Fruit fly (Drosophila melanogaster): ENCODE results near the gene Ugt303A1.

Gene Ugt303A1

DNA sequence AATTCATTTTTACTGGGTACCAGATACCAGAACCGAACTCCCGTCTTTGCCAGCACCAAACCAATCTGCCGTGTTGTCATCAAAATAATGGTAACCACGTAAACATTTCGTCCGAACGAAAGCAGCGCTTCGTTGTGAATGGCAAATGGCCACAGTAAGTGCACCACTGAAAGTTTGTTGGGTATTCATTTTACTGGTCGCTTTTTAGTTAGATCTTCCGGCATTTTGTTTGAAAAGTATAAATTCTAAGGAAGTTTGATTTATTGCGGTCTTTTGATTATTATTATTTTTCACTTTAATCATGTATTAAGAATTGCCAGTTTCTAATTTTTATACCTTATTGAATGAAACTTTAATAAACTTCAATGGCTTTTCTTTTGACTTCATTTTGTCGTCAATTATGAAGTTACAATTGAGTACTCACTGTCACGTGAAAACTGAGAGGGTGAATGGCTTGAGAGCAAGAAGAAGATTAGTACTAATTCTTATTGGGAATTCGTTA lies 39.2 kb downstream of the Ugt303A1 start, which contains the start of gene ZnT86D (continued):
- TF ChIP-seq bigmax (GFP tag; optimal IDR thresholded peaks at IDR 0.05) (peak; percentile 13), CG30020 (tag; optimal IDR thresholded peaks at IDR 0.05) (peak; percentile 47), Oaz (GFP tag; IDR thresholded peaks at IDR 0.05) (no peak), CG9817 (tag; optimal IDR thresholded peaks at IDR 0.05) (peak; percentile 64), fu2 (GFP tag; optimal IDR thresholded peaks at IDR 0.05) (peak; percentile 42), CG15479 (GFP tag; optimal IDR thresholded peaks at IDR 0.05) (no peak), CG18262 (tag; optimal IDR thresholded peaks at IDR 0.05) (peak; percentile 69), Atf-2 (GFP tag; optimal IDR thresholded peaks at IDR 0.05) (peak; percentile 5), cas (GFP tag; IDR thresholded peaks at IDR 0.05) (no peak), Mrtf (GFP tag; IDR thresholded peaks at IDR 0.05) (peak; percentile 60; the same call in 2 of the 3 replicates), Sry-β (GFP tag; optimal IDR thresholded peaks at IDR 0.05) (peak; percentile 71), lmd (GFP tag; IDR thresholded peaks at IDR 0.05) (peak; percentile 56; the same call in 1 of the 2 replicates), hkb (optimal IDR thresholded peaks at IDR 0.05) (no peak), hkb (GFP tag; IDR thresholded peaks at IDR 0.05) (0 out of 2 replicates have a peak, but pooled peaks have one; percentile 6), row (GFP tag; IDR thresholded peaks at IDR 0.05) (peak; percentile 98), CTCF (GFP tag; optimal IDR thresholded peaks at IDR 0.05) (no peak), CG18764 (GFP tag; optimal IDR thresholded peaks at IDR 0.05) (no peak), slp2 (GFP tag; optimal IDR thresholded peaks at IDR 0.05) (peak; percentile 35), CG1647 (GFP tag; optimal IDR thresholded peaks at IDR 0.05) (peak; percentile 22), CG14860 (GFP tag; IDR thresholded peaks at IDR 0.05; ENCODE audit: partially characterized antibody) (no peak), repo (GFP tag; optimal IDR thresholded peaks at IDR 0.05) (no peak), amos (GFP tag; IDR thresholded peaks at IDR 0.05; ENCODE audit: partially characterized antibody) (no peak; the same call in 1 of the 2 replicates), bbx (GFP tag; IDR thresholded peaks at IDR 0.05; ENCODE audit: partially characterized antibody) (no peak; the same call in 1 of the 2 replicates), oc (tag; optimal IDR thresholded peaks at IDR 0.05) (no peak), CG10321 (GFP tag; IDR thresholded peaks at IDR 0.05) (peak; percentile 80), CG11247 (GFP tag; IDR thresholded peaks at IDR 0.05) (no peak), Ssrp (tag; optimal IDR thresholded peaks at IDR 0.05) (peak; percentile 36), HLH4C (GFP tag; IDR thresholded peaks at IDR 0.05; ENCODE audit: partially characterized antibody) (no peak), CG9215 (GFP tag; IDR thresholded peaks at IDR 0.05) (peak; percentile 73), knrl (GFP tag; IDR thresholded peaks at IDR 0.05; ENCODE audit: partially characterized antibody) (no peak), NC2β (GFP tag; optimal IDR thresholded peaks at IDR 0.05) (peak; percentile 68), CG12104 (GFP tag; optimal IDR thresholded peaks at IDR 0.05) (peak; percentile 20), tio (GFP tag; optimal IDR thresholded peaks at IDR 0.05) (no peak), Awh (GFP tag; IDR thresholded peaks at IDR 0.05) (no peak), Poxn (GFP tag; IDR thresholded peaks at IDR 0.05) (no peak), abd-A (tag; optimal IDR thresholded peaks at IDR 0.05) (no peak), CG8924 (tag; optimal IDR thresholded peaks at IDR 0.05) (peak; percentile 69), Rx (GFP tag; IDR thresholded peaks at IDR 0.05) (no peak), fru (optimal IDR thresholded peaks at IDR 0.05) (no peak), CG2712 (tag; optimal IDR thresholded peaks at IDR 0.05) (peak; percentile 78), CG6791 (GFP tag; IDR thresholded peaks at IDR 0.05; ENCODE audit: partially characterized antibody) (no peak), Ravus (GFP tag; IDR thresholded peaks at IDR 0.05) (no peak), CG4328 (GFP tag; optimal IDR thresholded peaks at IDR 0.05) (peak; percentile 59), CkIIα-i1 (GFP tag; IDR thresholded peaks at IDR 0.05) (no peak), B-H2 (GFP tag; optimal IDR thresholded peaks at IDR 0.05) (peak; percentile 70), mirr (GFP tag; optimal IDR thresholded peaks at IDR 0.05) (peak; percentile 10), NFAT (GFP tag; IDR thresholded peaks at IDR 0.05) (no peak), trh (GFP tag; optimal IDR thresholded peaks at IDR 0.05) (no peak), wek (GFP tag; optimal IDR thresholded peaks at IDR 0.05) (no peak), CG17186 (GFP tag; optimal IDR thresholded peaks at IDR 0.05) (no peak), Neu2 (GFP tag; optimal IDR thresholded peaks at IDR 0.05; ENCODE audit: borderline replicate concordance) (no peak), ewg (GFP tag; optimal IDR thresholded peaks at IDR 0.05) (peak; percentile 10)
